Fruit fly (Drosophila melanogaster) whole organism, embryonic: ENCODE data around the gene Vti1a.

ENCODE experiments used
- CTCF ChIP-seq: fragments of 200-800 bp; sonication (Bioruptor generic); optimal IDR thresholded peaks from 2 replicates; lab custom pipeline; 2017; ENCODE audit warnings: missing biosample characterization, mild to moderate bottlenecking, missing genetic modification characterization, moderate library complexity
- Nf-YB ChIP-seq: fragments of 200-800 bp; sonication (Bioruptor generic); optimal IDR thresholded peaks from 3 replicates; lab custom pipeline; 2019; ENCODE audit warnings: missing biosample characterization, mild to moderate bottlenecking, missing genetic modification characterization, moderate library complexity
- NfI ChIP-seq: fragments of 200-800 bp; sonication (Bioruptor generic); optimal IDR thresholded peaks from 3 replicates; lab custom pipeline; 2018; ENCODE audit warnings: missing biosample characterization, mild to moderate bottlenecking, missing genetic modification characterization, moderate library complexity

DNA sequence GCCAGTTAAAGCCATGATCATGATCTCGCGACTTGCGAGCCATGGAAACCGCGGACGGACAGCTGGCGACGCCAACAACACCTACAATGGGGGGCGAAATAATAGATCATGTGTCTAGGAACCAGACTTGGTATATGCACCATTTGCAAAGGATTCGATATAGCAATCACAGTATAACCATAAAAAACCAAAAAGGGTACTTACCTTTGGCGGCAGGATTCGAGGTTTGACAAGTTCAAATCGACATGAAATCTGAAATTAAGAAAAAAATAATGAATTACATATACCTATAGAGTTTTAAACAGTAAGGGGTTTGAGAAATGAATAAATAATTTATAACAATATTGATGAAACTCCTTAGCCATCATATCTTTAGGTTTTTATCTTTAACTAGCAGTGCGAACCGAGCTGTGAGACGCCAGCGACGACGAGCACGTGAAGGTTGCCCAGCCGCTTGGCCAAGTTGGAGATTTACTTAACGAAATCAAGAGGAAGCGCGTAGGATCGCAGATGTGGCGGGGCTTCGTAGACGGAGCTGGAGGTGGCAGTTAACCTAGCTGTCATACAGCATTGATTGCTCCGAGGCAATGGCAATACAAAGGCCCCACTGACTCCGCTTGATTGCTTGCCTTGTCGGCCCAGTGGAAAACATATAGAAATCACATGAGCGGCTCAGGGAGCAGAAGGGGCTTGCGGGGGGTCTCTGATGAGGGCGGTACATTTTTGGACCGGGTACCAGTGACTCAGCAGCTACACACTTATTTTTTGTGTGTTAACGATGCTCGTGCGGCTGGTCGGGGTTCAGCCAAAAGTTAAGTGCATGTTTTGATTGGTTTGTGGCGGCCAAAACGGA, 41.4 kb upstream of the Vti1a start:
- TF ChIP-seq CTCF (GFP tag; lab: Kevin White, UChicago) (no peak), NfI (no peak), Nf-YB (GFP tag; lab: Kevin White, UChicago) (no peak)
